Fruit fly (Drosophila melanogaster) whole organism, embryonic: Measurements from ENCODE around the gene CG13272.

ENCODE experiments used
- ATbp ChIP-seq: fragments of 200-800 bp; sonication (Bioruptor generic); optimal IDR thresholded peaks from 2 replicates; lab custom pipeline; 2017; ENCODE audit warnings: missing biosample characterization, mild to moderate bottlenecking, missing genetic modification characterization, missing genetic modification reagents
- Antp ChIP-seq: fragments of 200-800 bp; sonication (Bioruptor generic); optimal IDR thresholded peaks from 3 replicates; lab custom pipeline; 2016; ENCODE audit warnings: missing biosample characterization, missing genetic modification characterization
- Bdp1 ChIP-seq: fragments of 200-800 bp; sonication (Bioruptor generic); optimal IDR thresholded peaks from 3 replicates; lab custom pipeline; 2016; ENCODE audit warnings: missing biosample characterization, missing genetic modification characterization
- CG10147 ChIP-seq: fragments of 200-800 bp; sonication (Bioruptor generic); optimal IDR thresholded peaks from 2 replicates; lab custom pipeline; 2019; ENCODE audit warnings: missing biosample characterization, mild to moderate bottlenecking, missing genetic modification characterization, moderate library complexity
- CG10267 ChIP-seq: fragments of 200-800 bp; sonication (Bioruptor generic); optimal IDR thresholded peaks from 2 replicates; lab custom pipeline; 2018; ENCODE audit warnings: missing biosample characterization, mild to moderate bottlenecking, missing genetic modification characterization, moderate library complexity
- CG10431 ChIP-seq: fragments of 200-800 bp; sonication (Bioruptor generic); optimal IDR thresholded peaks from 3 replicates; lab custom pipeline; 2018; ENCODE audit warnings: missing biosample characterization, mild to moderate bottlenecking, missing genetic modification characterization
- CG10543 ChIP-seq: fragments of 200-800 bp; sonication (Bioruptor generic); optimal IDR thresholded peaks from 3 replicates; lab custom pipeline; 2017; ENCODE audit warnings: missing biosample characterization, mild to moderate bottlenecking, missing genetic modification characterization, moderate library complexity
- CG11695 ChIP-seq: fragments of 200-800 bp; sonication (Bioruptor generic); IDR thresholded peaks from 3 replicates; pipeline ENCODE4 v1.3.6; 2022; ENCODE audit warnings: missing biosample characterization, missing genetic modification characterization
- CG13287 ChIP-seq: fragments of 200-800 bp; sonication (Bioruptor generic); IDR thresholded peaks from 2 replicates; pipeline ENCODE4 v1.3.6; 2022; ENCODE audit warnings: missing biosample characterization, missing genetic modification characterization; ENCODE audit not compliant: partially characterized antibody
- CG14860 ChIP-seq: fragments of 200-800 bp; sonication (Bioruptor generic); IDR thresholded peaks from 3 replicates; pipeline ENCODE4 v1.3.6; 2022; ENCODE audit warnings: missing biosample characterization, missing genetic modification characterization; ENCODE audit not compliant: partially characterized antibody
- CG14965 ChIP-seq: fragments of 200-800 bp; sonication (Bioruptor generic); optimal IDR thresholded peaks from 2 replicates; lab custom pipeline; 2016; ENCODE audit warnings: missing biosample characterization, missing genetic modification characterization, borderline replicate concordance
- CG18619 ChIP-seq: fragments of 200-800 bp; sonication (Bioruptor generic); optimal IDR thresholded peaks from 3 replicates; lab custom pipeline; 2017; ENCODE audit warnings: missing biosample characterization, mild to moderate bottlenecking, missing genetic modification characterization
- CG2202 ChIP-seq: fragments of 200-800 bp; sonication (Bioruptor generic); optimal IDR thresholded peaks from 2 replicates; lab custom pipeline; 2018; ENCODE audit warnings: missing biosample characterization, mild to moderate bottlenecking, missing genetic modification characterization
- CG32767 ChIP-seq: fragments of 200-800 bp; sonication (Bioruptor generic); IDR thresholded peaks from 2 replicates; pipeline ENCODE4 v1.3.6; 2022; ENCODE audit warnings: missing biosample characterization, missing genetic modification characterization
- CG3838 ChIP-seq: fragments of 200-800 bp; sonication (Bioruptor generic); optimal IDR thresholded peaks from 3 replicates; lab custom pipeline; 2016; ENCODE audit warnings: missing biosample characterization, missing genetic modification characterization
- CG5953 ChIP-seq: fragments of 200-800 bp; sonication (Bioruptor generic); IDR thresholded peaks from 2 replicates; pipeline ENCODE4 v1.3.6; 2022; ENCODE audit warnings: missing biosample characterization, missing genetic modification characterization
- CG6854 ChIP-seq: fragments of 200-800 bp; sonication (Bioruptor generic); optimal IDR thresholded peaks from 3 replicates; lab custom pipeline; 2017; ENCODE audit warnings: missing biosample characterization, mild to moderate bottlenecking, missing genetic modification characterization
- CG7357 ChIP-seq: fragments of 200-800 bp; sonication (Bioruptor generic); IDR thresholded peaks from 3 replicates; pipeline ENCODE4 v1.3.6; 2022; ENCODE audit warnings: missing biosample characterization, missing genetic modification characterization
- CG8765 ChIP-seq: fragments of 200-800 bp; sonication (Bioruptor generic); IDR thresholded peaks from 2 replicates; pipeline ENCODE4 v1.3.6; 2022; ENCODE audit warnings: missing biosample characterization, missing genetic modification characterization
- CG9215 ChIP-seq: fragments of 200-800 bp; sonication (Bioruptor generic); IDR thresholded peaks from 2 replicates; pipeline ENCODE4 v1.3.6; 2022; ENCODE audit warnings: missing biosample characterization, missing genetic modification characterization
- CG9817 ChIP-seq: fragments of 200-800 bp; sonication (Bioruptor generic); optimal IDR thresholded peaks from 2 replicates; lab custom pipeline; 2018; ENCODE audit warnings: missing biosample characterization, mild to moderate bottlenecking, missing genetic modification characterization, moderate library complexity
- Dbx ChIP-seq: fragments of 200-800 bp; sonication (Bioruptor generic); IDR thresholded peaks from 3 replicates; pipeline ENCODE4 v1.3.6; 2022; ENCODE audit warnings: missing biosample characterization, missing genetic modification characterization
- Dref ChIP-seq: fragments of 200-800 bp; sonication (Bioruptor generic); IDR thresholded peaks from 2 replicates; pipeline ENCODE4 v1.3.6; 2022; ENCODE audit warnings: missing biosample characterization, missing genetic modification characterization
- E2f2 ChIP-seq: fragments of 200-800 bp; sonication (Bioruptor generic); IDR thresholded peaks from 2 replicates; pipeline ENCODE4 v1.3.6; 2022; ENCODE audit warnings: missing biosample characterization, missing genetic modification characterization
- Gug ChIP-seq: fragments of 200-800 bp; sonication (Bioruptor generic); IDR thresholded peaks from 4 replicates; pipeline ENCODE4 v1.3.6; 2022; ENCODE audit warnings: missing biosample characterization, missing genetic modification characterization
- MBD-R2 ChIP-seq: fragments of 200-800 bp; sonication (Bioruptor generic); IDR thresholded peaks from 2 replicates; pipeline ENCODE4 v1.3.6; 2022; ENCODE audit warnings: missing biosample characterization, missing genetic modification characterization
- MTF-1 ChIP-seq: fragments of 200-800 bp; sonication (Bioruptor generic); optimal IDR thresholded peaks from 2 replicates; lab custom pipeline; 2018; ENCODE audit warnings: missing biosample characterization, mild to moderate bottlenecking, missing genetic modification characterization, borderline replicate concordance
- NC2β ChIP-seq: fragments of 200-800 bp; sonication (Bioruptor generic); optimal IDR thresholded peaks from 2 replicates; lab custom pipeline; 2016; ENCODE audit warnings: missing biosample characterization, missing genetic modification characterization
- Oli ChIP-seq: fragments of 200-800 bp; sonication (Bioruptor generic); optimal IDR thresholded peaks from 2 replicates; lab custom pipeline; 2018; ENCODE audit warnings: missing biosample characterization, mild to moderate bottlenecking, missing genetic modification characterization, moderate library complexity
- Poxn ChIP-seq: fragments of 200-800 bp; sonication (Bioruptor generic); IDR thresholded peaks from 2 replicates; pipeline ENCODE4 v1.3.6; 2022; ENCODE audit warnings: missing biosample characterization, missing genetic modification characterization
- Ptx1 ChIP-seq: fragments of 200-800 bp; sonication (Bioruptor generic); IDR thresholded peaks from 2 replicates; pipeline ENCODE4 v1.3.6; 2022; ENCODE audit warnings: missing biosample characterization, missing genetic modification characterization
- Ravus ChIP-seq: fragments of 200-800 bp; sonication (Bioruptor generic); IDR thresholded peaks from 2 replicates; pipeline ENCODE4 v1.3.6; 2022; ENCODE audit warnings: missing biosample characterization, missing genetic modification characterization
- Scr ChIP-seq: fragments of 200-800 bp; sonication (Bioruptor generic); IDR thresholded peaks from 2 replicates; pipeline ENCODE4 v1.3.6; 2022; ENCODE audit warnings: missing biosample characterization, missing genetic modification characterization; ENCODE audit not compliant: partially characterized antibody
- Sry-β ChIP-seq: fragments of 200-800 bp; sonication (Bioruptor generic); optimal IDR thresholded peaks from 2 replicates; lab custom pipeline; 2018; ENCODE audit warnings: missing biosample characterization, mild to moderate bottlenecking, missing genetic modification characterization, moderate library complexity
- Tbp ChIP-seq: fragments of >200 bp; optimal IDR thresholded peaks from 2 replicates; lab custom pipeline; 2018; ENCODE audit warnings: missing biosample characterization, missing genetic modification characterization
- bbx ChIP-seq: fragments of 200-800 bp; sonication (Bioruptor generic); IDR thresholded peaks from 2 replicates; pipeline ENCODE4 v1.3.6; 2022; ENCODE audit warnings: missing biosample characterization, missing genetic modification characterization; ENCODE audit not compliant: partially characterized antibody
- dysf ChIP-seq: fragments of 200-800 bp; sonication (Bioruptor generic); IDR thresholded peaks from 3 replicates; pipeline ENCODE4 v1.3.6; 2022; ENCODE audit warnings: missing biosample characterization, missing genetic modification characterization
- emc ChIP-seq: fragments of 200-800 bp; sonication (Bioruptor generic); optimal IDR thresholded peaks from 2 replicates; lab custom pipeline; 2016; ENCODE audit warnings: missing biosample characterization, missing genetic modification characterization
- fd3F ChIP-seq: fragments of 200-800 bp; sonication (Bioruptor generic); optimal IDR thresholded peaks from 2 replicates; lab custom pipeline; 2018; ENCODE audit warnings: missing biosample characterization, mild to moderate bottlenecking, missing genetic modification characterization, moderate library complexity
- fd96Cb ChIP-seq: fragments of 200-800 bp; sonication (Bioruptor generic); optimal IDR thresholded peaks from 2 replicates; lab custom pipeline; 2018; ENCODE audit warnings: missing biosample characterization, mild to moderate bottlenecking, missing genetic modification characterization, moderate library complexity
- hb ChIP-seq: fragments of 200-800 bp; sonication (Bioruptor generic); IDR thresholded peaks from 3 replicates; pipeline ENCODE4 v1.3.6; 2022; ENCODE audit warnings: missing biosample characterization, missing genetic modification characterization; ENCODE audit not compliant: partially characterized antibody
- klu ChIP-seq: fragments of 200-800 bp; sonication (Bioruptor generic); IDR thresholded peaks from 2 replicates; pipeline ENCODE4 v1.3.6; 2022; ENCODE audit warnings: missing biosample characterization, missing genetic modification characterization
- lilli ChIP-seq: fragments of 200-800 bp; sonication (Bioruptor generic); optimal IDR thresholded peaks from 3 replicates; lab custom pipeline; 2016; ENCODE audit warnings: missing biosample characterization, missing genetic modification characterization
- nerfin-2 ChIP-seq: fragments of 200-800 bp; sonication (Bioruptor generic); IDR thresholded peaks from 2 replicates; pipeline ENCODE4 v1.3.6; 2022; ENCODE audit warnings: missing biosample characterization, missing genetic modification characterization; ENCODE audit not compliant: partially characterized antibody
- prd ChIP-seq, 3 experiments: fragments of >200 bp in 2 of 3; fragments of 200-800 bp in 1 of 3; sonication (Bioruptor generic) in 1 of 3; optimal IDR thresholded peaks in 2 of 3; IDR thresholded peaks in 1 of 3; 2 replicates in 2 of 3; 3 replicates in 1 of 3; pipeline versions ENCODE4 v1.3.6 to Lab custom; 2017 to 2022; ENCODE audit warnings: missing biosample characterization in 1 of 3, missing genetic modification characterization in 1 of 3
- ro ChIP-seq: fragments of 200-800 bp; sonication (Bioruptor generic); IDR thresholded peaks from 2 replicates; pipeline ENCODE4 v1.3.6; 2022; ENCODE audit warnings: missing biosample characterization, missing genetic modification characterization
- tna ChIP-seq: fragments of 200-800 bp; sonication (Bioruptor generic); IDR thresholded peaks from 2 replicates; pipeline ENCODE4 v1.3.6; 2022; ENCODE audit warnings: missing biosample characterization, missing genetic modification characterization; ENCODE audit not compliant: partially characterized antibody
- toy ChIP-seq: fragments of 200-800 bp; sonication (Bioruptor generic); IDR thresholded peaks from 2 replicates; pipeline ENCODE4 v1.3.6; 2022; ENCODE audit warnings: missing biosample characterization, missing genetic modification characterization
- z ChIP-seq: fragments of 200-800 bp; sonication (Bioruptor generic); IDR thresholded peaks from 3 replicates; pipeline ENCODE4 v1.3.6; 2022; ENCODE audit warnings: missing biosample characterization, missing genetic modification characterization

The CG13272 gene

dm6 chr2L:16826872-16827506 is 22.3 kb downstream of the CG13272 start, which contains the start of gene AspRS-m (continued):
- TF ChIP-seq CG9817 (peak; percentile 28), CG8765 (no peak), E2f2 (peak; percentile 43; the same call in 1 of the 2 replicates), prd (optimal IDR thresholded peaks at IDR 0.05; lab: Kevin White, UChicago) (no peak), prd (GFP tag; IDR thresholded peaks at IDR 0.05; lab: Robert Waterston, UW) (0 out of 3 replicates have a peak, but pooled peaks have one; percentile 18), CG10431 (GFP tag; lab: Kevin White, UChicago) (no peak), MBD-R2 (GFP tag; lab: Robert Waterston, UW) (peak; percentile 77), hb (peak; percentile 88), CG10147 (GFP tag; lab: Kevin White, UChicago) (no peak), CG10543 (GFP tag; lab: Kevin White, UChicago) (no peak), Scr (GFP tag; lab: Robert Waterston, UW) (peak; percentile 88), ATbp (GFP tag; lab: Kevin White, UChicago) (no peak), fd96Cb (tag; lab: Kevin White, UChicago) (peak; percentile 5), CG6854 (GFP tag; lab: Kevin White, UChicago) (no peak), Poxn (GFP tag; lab: Robert Waterston, UW) (no peak), CG2202 (no peak), dysf (GFP tag; lab: Robert Waterston, UW) (no peak), CG14860 (peak; percentile 83), MTF-1 (GFP tag; lab: Kevin White, UChicago) (no peak), CG11695 (GFP tag; lab: Robert Waterston, UW) (no peak), emc (GFP tag; lab: Kevin White, UChicago) (no peak), Dref (GFP tag; lab: Robert Waterston, UW) (peak; percentile 72), Oli (tag; lab: Kevin White, UChicago) (no peak), CG10267 (tag; lab: Kevin White, UChicago) (no peak), fd3F (GFP tag; lab: Kevin White, UChicago) (no peak), CG14965 (GFP tag; lab: Kevin White, UChicago) (no peak), CG18619 (no peak), Gug (GFP tag; lab: Robert Waterston, UW) (no peak; the same call in 3 of the 4 replicates), Ravus (GFP tag; lab: Robert Waterston, UW) (no peak), nerfin-2 (GFP tag; lab: Robert Waterston, UW) (peak; percentile 78), Antp (GFP tag; lab: Kevin White, UChicago) (no peak), NC2β (GFP tag; lab: Kevin White, UChicago) (no peak), klu (GFP tag; lab: Robert Waterston, UW) (no peak), CG7357 (no peak), CG9215 (GFP tag; lab: Robert Waterston, UW) (no peak), toy (GFP tag; lab: Robert Waterston, UW) (no peak), Ptx1 (GFP tag; lab: Robert Waterston, UW) (peak; percentile 33; the same call in 1 of the 2 replicates), ro (GFP tag; lab: Robert Waterston, UW) (no peak), Sry-β (GFP tag; lab: Kevin White, UChicago) (no peak), CG13287 (GFP tag; lab: Robert Waterston, UW) (peak; percentile 88), tna (peak; percentile 77; the same call in 1 of the 2 replicates), Tbp (no peak), Bdp1 (GFP tag; lab: Kevin White, UChicago) (no peak), bbx (GFP tag; lab: Robert Waterston, UW) (peak; percentile 89), CG32767 (GFP tag; lab: Robert Waterston, UW) (no peak), z (GFP tag; lab: Robert Waterston, UW) (no peak), lilli (GFP tag; lab: Kevin White, UChicago) (peak; percentile 18), CG5953 (GFP tag; lab: Robert Waterston, UW) (no peak), Dbx (GFP tag; lab: Robert Waterston, UW) (peak; percentile 44; the same call in 1 of the 3 replicates), CG3838 (GFP tag; lab: Kevin White, UChicago) (no peak)
